Fruit fly (Drosophila melanogaster) whole organism, wandering third instar larva: Measurements from ENCODE around the gene eIF4A.

Experiments used
- Abd-B ChIP-seq: fragments of >200 bp; optimal IDR thresholded peaks from 2 replicates; lab custom pipeline; 2017; ENCODE audit warnings: missing biosample characterization, missing genetic modification characterization
- CG32264 ChIP-seq: fragments of 200-800 bp; sonication (Bioruptor generic); optimal IDR thresholded peaks from 2 replicates; lab custom pipeline; 2016; ENCODE audit warnings: missing biosample characterization, missing genetic modification characterization
- CG9705 ChIP-seq: fragments of 200-800 bp; sonication (Bioruptor generic); optimal IDR thresholded peaks from 2 replicates; lab custom pipeline; 2018; ENCODE audit warnings: missing biosample characterization, mild to moderate bottlenecking, missing genetic modification characterization
- CrebA ChIP-seq: fragments of 200-800 bp; sonication (Bioruptor generic); optimal IDR thresholded peaks from 2 replicates; lab custom pipeline; 2016; ENCODE audit warnings: missing biosample characterization, mild to moderate bottlenecking, missing genetic modification characterization, borderline replicate concordance
- Dif ChIP-seq: fragments of 200-275, 200-300 bp; sonication (Bioruptor generic); optimal IDR thresholded peaks from 2 replicates; lab custom pipeline; 2018; ENCODE audit warnings: missing biosample characterization, missing genetic modification characterization; ENCODE audit not compliant: partially characterized antibody
- GATAd ChIP-seq: sonication (Bioruptor generic); optimal IDR thresholded peaks from 2 replicates; lab custom pipeline; 2016; ENCODE audit warnings: missing biosample characterization, missing genetic modification characterization
- HLH106 ChIP-seq: fragments of 200-800 bp; optimal IDR thresholded peaks from 3 replicates; lab custom pipeline; 2019; ENCODE audit warnings: missing biosample characterization, mild to moderate bottlenecking, missing genetic modification characterization, moderate library complexity
- Hnf4 ChIP-seq: fragments of 200-800 bp; sonication (Bioruptor generic); optimal IDR thresholded peaks from 2 replicates; lab custom pipeline; 2016; ENCODE audit warnings: missing biosample characterization, mild to moderate bottlenecking, missing genetic modification characterization
- Hr78 ChIP-seq: fragments of >200 bp; optimal IDR thresholded peaks from 2 replicates; lab custom pipeline; 2017; ENCODE audit warnings: missing biosample characterization, missing genetic modification characterization
- Hr83 ChIP-seq: fragments of 200-300 bp; sonication (Bioruptor generic); optimal IDR thresholded peaks from 2 replicates; lab custom pipeline; 2016; ENCODE audit warnings: missing biosample characterization, mild to moderate bottlenecking, missing genetic modification characterization, moderate library complexity; ENCODE audit not compliant: poor library complexity, severe bottlenecking
- Jra ChIP-seq: sonication (Bioruptor generic); optimal IDR thresholded peaks from 2 replicates; lab custom pipeline; 2016; ENCODE audit warnings: missing biosample characterization, missing genetic modification characterization
- Mio ChIP-seq: sonication (Bioruptor generic); optimal IDR thresholded peaks from 2 replicates; lab custom pipeline; 2016; ENCODE audit warnings: missing biosample characterization, missing genetic modification characterization
- Myc ChIP-seq: fragments of >200 bp; optimal IDR thresholded peaks from 2 replicates; lab custom pipeline; 2017
- N ChIP-seq: fragments of >200 bp; optimal IDR thresholded peaks from 2 replicates; lab custom pipeline; 2018; ENCODE audit warnings: missing biosample characterization, missing external identifiers, missing genetic modification characterization
- OdsH ChIP-seq: fragments of 200-800 bp; sonication (Bioruptor generic); optimal IDR thresholded peaks from 2 replicates; lab custom pipeline; 2016; ENCODE audit warnings: missing biosample characterization, mild to moderate bottlenecking, missing genetic modification characterization
- Rel ChIP-seq, 2 experiments: fragments of 200-800 bp; sonication (Bioruptor generic) in 1 of 2; optimal IDR thresholded peaks; 2 replicates in 1 of 2; 3 replicates in 1 of 2; lab custom pipeline; 2016 to 2019; ENCODE audit warnings: mild to moderate bottlenecking in 2 of 2, missing biosample characterization in 2 of 2, missing genetic modification characterization in 2 of 2, moderate library complexity in 1 of 2
- br ChIP-seq: fragments of 200-800 bp; sonication (Bioruptor generic); optimal IDR thresholded peaks from 2 replicates; lab custom pipeline; 2016; ENCODE audit warnings: missing biosample characterization, missing genetic modification characterization
- brk ChIP-seq: fragments of 200-800 bp; sonication (Bioruptor generic); optimal IDR thresholded peaks from 2 replicates; lab custom pipeline; 2016; ENCODE audit warnings: missing biosample characterization, mild to moderate bottlenecking, missing genetic modification characterization
- dsf ChIP-seq: sonication (Bioruptor generic); optimal IDR thresholded peaks from 2 replicates; lab custom pipeline; 2016; ENCODE audit warnings: missing biosample characterization, missing genetic modification characterization, borderline replicate concordance
- ey ChIP-seq: fragments of 200-800 bp; sonication (Bioruptor generic); optimal IDR thresholded peaks from 2 replicates; lab custom pipeline; 2016; ENCODE audit warnings: missing biosample characterization, missing genetic modification characterization
- foxo ChIP-seq, 2 experiments: fragments of 200-800 bp; sonication (Bioruptor generic); optimal IDR thresholded peaks; 2 replicates in 1 of 2; 3 replicates in 1 of 2; lab custom pipeline; 2016 to 2017; ENCODE audit warnings: missing biosample characterization in 2 of 2, missing genetic modification characterization in 2 of 2
- h ChIP-seq: fragments of 200-800 bp; sonication (Bioruptor generic); optimal IDR thresholded peaks from 3 replicates; lab custom pipeline; 2016; ENCODE audit warnings: missing biosample characterization, mild to moderate bottlenecking, missing genetic modification characterization
- jim ChIP-seq: fragments of 175-275, 200-325 bp; sonication (Bioruptor generic); optimal IDR thresholded peaks from 2 replicates; lab custom pipeline; 2016; ENCODE audit warnings: missing biosample characterization, mild to moderate bottlenecking, missing genetic modification characterization
- lola ChIP-seq: fragments of >200 bp; optimal IDR thresholded peaks from 2 replicates; lab custom pipeline; 2017; ENCODE audit warnings: missing biosample characterization, missing genetic modification characterization
- psq ChIP-seq: fragments of 200-800 bp; sonication (Bioruptor generic); optimal IDR thresholded peaks from 3 replicates; lab custom pipeline; 2017; ENCODE audit warnings: missing biosample characterization, mild to moderate bottlenecking, missing genetic modification characterization, moderate library complexity
- sage ChIP-seq: fragments of 200-800 bp; sonication (Bioruptor generic); optimal IDR thresholded peaks from 2 replicates; lab custom pipeline; 2016; ENCODE audit warnings: missing biosample characterization, mild to moderate bottlenecking, missing genetic modification characterization
- tai ChIP-seq: sonication (Bioruptor generic); optimal IDR thresholded peaks from 2 replicates; lab custom pipeline; 2016; ENCODE audit warnings: missing biosample characterization, missing genetic modification characterization
- usp ChIP-seq: fragments of >200 bp; optimal IDR thresholded peaks from 2 replicates; lab custom pipeline; 2017; ENCODE audit warnings: missing biosample characterization, missing genetic modification characterization
- woc ChIP-seq: sonication (Bioruptor generic); optimal IDR thresholded peaks from 2 replicates; lab custom pipeline; 2016; ENCODE audit warnings: missing biosample characterization, mild to moderate bottlenecking, missing genetic modification characterization

The eIF4A gene

DNA sequence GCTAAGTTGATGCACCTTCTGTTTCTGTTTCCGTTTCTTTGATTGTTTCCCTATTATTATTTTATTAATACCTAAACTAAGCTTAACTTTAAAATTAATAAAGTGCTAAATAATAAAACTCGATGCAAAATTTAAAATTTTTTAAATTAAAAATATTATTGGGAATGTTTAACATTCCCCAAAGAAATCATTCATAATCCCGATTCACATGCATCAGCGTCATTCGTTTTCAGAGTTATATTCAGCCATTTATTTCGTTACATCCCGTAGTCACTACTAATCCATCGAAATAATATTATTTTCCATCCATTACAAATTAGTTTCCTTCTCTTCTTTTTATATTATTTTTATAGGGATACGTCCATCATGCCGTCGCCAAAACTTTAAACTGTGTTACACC lies 34.1 kb upstream of the eIF4A start:
- TF ChIP-seq Hr83 (no peak), jim (GFP tag; lab: Kevin White, UChicago) (no peak), CG32264 (GFP tag; lab: Kevin White, UChicago) (no peak), Hr78 (GFP tag; lab: Kevin White, UChicago) (no peak), Rel (GFP tag; optimal IDR thresholded peaks at IDR 0.05; lab: Kevin White, UChicago) (no peak), Rel (tag; optimal IDR thresholded peaks at IDR 0.05; lab: Kevin White, UChicago) (no peak)

dm6 chr2L:5948775-5949526 lies 32.6 kb upstream of the eIF4A start, which contains the start of gene CG9044:
TSS of gene CG9044 (plus strand) at chr2L:5949450.
- TF ChIP-seq h (GFP tag; lab: Kevin White, UChicago) (peak; percentile 77), Hr83 (peak; percentile 38), Abd-B (GFP tag; lab: Kevin White, UChicago) (no peak), psq (GFP tag; lab: Kevin White, UChicago) (peak; percentile 54), N (GFP tag; lab: Kevin White, UChicago) (no peak), GATAd (peak; percentile 35), OdsH (GFP tag; lab: Kevin White, UChicago) (peak; percentile 32), Jra (GFP tag; lab: Kevin White, UChicago) (peak; percentile 49), lola (GFP tag; lab: Kevin White, UChicago) (no peak), ey (GFP tag; lab: Kevin White, UChicago) (peak; percentile 70), Dif (GFP tag; lab: Kevin White, UChicago) (no peak), woc (peak; percentile 92), sage (GFP tag; lab: Kevin White, UChicago) (no peak), CG9705 (peak; percentile 35), jim (GFP tag; lab: Kevin White, UChicago) (no peak), dsf (peak; percentile 76), Myc (lab: Kevin White, UChicago) (no peak), HLH106 (tag; lab: Kevin White, UChicago) (peak; percentile 71), usp (GFP tag; lab: Kevin White, UChicago) (no peak), foxo (GFP tag; optimal IDR thresholded peaks at IDR 0.05; lab: Kevin White, UChicago) (no peak), Rel (GFP tag; optimal IDR thresholded peaks at IDR 0.05; lab: Kevin White, UChicago) (no peak), Rel (tag; optimal IDR thresholded peaks at IDR 0.05; lab: Kevin White, UChicago) (no peak), Hnf4 (GFP tag; lab: Kevin White, UChicago) (no peak), br (GFP tag; lab: Kevin White, UChicago) (no peak)

dm6 chr2L:5956153-5956552 lies 25.4 kb upstream of the eIF4A start, which contains the start of gene CG13999:
TSS of gene CG13999 (minus strand) at chr2L:5956466.
- no peak for TF ChIP-seq Dif (GFP tag; lab: Kevin White, UChicago)
- no peak for TF ChIP-seq woc
- no peak for TF ChIP-seq HLH106 (tag; lab: Kevin White, UChicago)
- TF ChIP-seq CrebA (GFP tag; lab: Kevin White, UChicago) = no peak
- no peak for TF ChIP-seq tai
- no peak for TF ChIP-seq Rel (GFP tag; optimal IDR thresholded peaks at IDR 0.05; lab: Kevin White, UChicago)
- TF ChIP-seq Rel (tag; optimal IDR thresholded peaks at IDR 0.05; lab: Kevin White, UChicago) = no peak
- TF ChIP-seq dsf = no peak
- TF ChIP-seq foxo (GFP tag; optimal IDR thresholded peaks at IDR 0.05; lab: Kevin White, UChicago) = no peak
- no peak for TF ChIP-seq brk (GFP tag; lab: Kevin White, UChicago)
- no peak for TF ChIP-seq h (GFP tag; lab: Kevin White, UChicago)
- TF ChIP-seq usp (GFP tag; lab: Kevin White, UChicago) = no peak
- TF ChIP-seq br (GFP tag; lab: Kevin White, UChicago) = no peak
- no peak for TF ChIP-seq CG32264 (GFP tag; lab: Kevin White, UChicago)
- no peak for TF ChIP-seq Mio (GFP tag; lab: Kevin White, UChicago)
- no peak for TF ChIP-seq Hr83

DNA sequence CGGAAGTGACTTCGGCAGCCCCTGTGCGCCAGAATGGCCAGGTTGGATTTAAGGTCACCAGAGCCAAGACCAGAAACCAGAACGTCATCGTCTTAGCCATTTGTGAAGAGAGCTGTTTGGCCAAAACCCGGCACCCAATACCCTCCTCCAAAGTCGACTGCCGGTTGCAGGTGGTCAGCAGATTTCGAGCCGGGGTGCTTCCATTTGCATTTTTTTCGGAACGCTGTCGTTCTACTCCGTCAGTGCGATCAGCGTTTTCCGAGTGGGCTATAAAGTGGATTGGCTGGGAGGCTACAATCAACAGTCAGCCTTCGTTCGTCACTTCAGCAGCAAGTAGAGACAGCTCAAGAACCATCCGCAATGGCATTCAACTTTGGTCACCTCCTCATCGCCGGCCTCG lies 24.9 kb upstream of the eIF4A start, which contains the start of the genes CG13998 and Vm26Ab:
Gene CG13998, minus strand, starts transcription at position 114 of the 400 bp plus-strand sequence.
Gene Vm26Ab, plus strand, starts transcription at position 299 of the 400 bp plus-strand sequence.
- no peak for TF ChIP-seq Jra (GFP tag; lab: Kevin White, UChicago)
- no peak for TF ChIP-seq Hr78 (GFP tag; lab: Kevin White, UChicago)
- TF ChIP-seq CrebA (GFP tag; lab: Kevin White, UChicago) = no peak
- TF ChIP-seq Rel (GFP tag; optimal IDR thresholded peaks at IDR 0.05; lab: Kevin White, UChicago) = no peak
- no peak for TF ChIP-seq Rel (tag; optimal IDR thresholded peaks at IDR 0.05; lab: Kevin White, UChicago)
- TF ChIP-seq woc = no peak
- TF ChIP-seq usp (GFP tag; lab: Kevin White, UChicago) = no peak
- no peak for TF ChIP-seq OdsH (GFP tag; lab: Kevin White, UChicago)
